Worm (Caenorhabditis elegans) whole organism, midembryonic: ENCODE results near the gene gta-1.

Source experiments
- T22C8.4 ChIP-seq: fragments of 200-800 bp; sonication (Bioruptor generic); IDR thresholded peaks from 2 replicates; pipeline ENCODE4 v1.3.6; 2022; ENCODE audit warnings: missing genetic modification characterization, missing compliant biosample characterization
- flt-1 ChIP-seq: fragments of 200-800 bp; sonication (Bioruptor generic); IDR thresholded peaks from 2 replicates; pipeline ENCODE4 v1.3.6; 2022; ENCODE audit warnings: missing genetic modification characterization, missing compliant biosample characterization
- med-1 ChIP-seq: sonication (generic microtip); optimal IDR thresholded peaks from 2 replicates; lab custom pipeline; 2017; ENCODE audit warnings: missing genetic modification characterization, mild to moderate bottlenecking, missing compliant biosample characterization, antibody characterized with exemption, missing genetic modification reagents; ENCODE audit not compliant: insufficient read depth
- ref-1 ChIP-seq: fragments of 200-800 bp; sonication (Bioruptor generic); conservative IDR thresholded peaks from 2 replicates; pipeline ENCODE4 v1.3.6; 2022; ENCODE audit warnings: missing genetic modification reagents, missing genetic modification characterization, missing compliant biosample characterization
- ztf-23 ChIP-seq: fragments of 200-800 bp; sonication (Bioruptor generic); IDR thresholded peaks from 2 replicates; pipeline ENCODE4 v1.3.6; 2022; ENCODE audit warnings: missing genetic modification reagents, missing genetic modification characterization, missing compliant biosample characterization
- ztf-29 ChIP-seq: fragments of 200-800 bp; sonication (Bioruptor generic); IDR thresholded peaks from 2 replicates; pipeline ENCODE4 v1.3.6; 2022; ENCODE audit warnings: missing genetic modification reagents, missing genetic modification characterization, missing compliant biosample characterization

ce11 chrIV:10194345-10194744, 13.9 kb downstream of the gta-1 start, which contains the start of gene ptrg-1:
- no peak for TF ChIP-seq T22C8.4 (GFP tag; lab: Robert Waterston, UW)
- TF ChIP-seq flt-1 = no peak
- TF ChIP-seq med-1 (GFP tag; lab: Kevin White, UChicago) = no peak
- TF ChIP-seq ztf-23 (GFP tag; lab: Robert Waterston, UW) = no peak
- TF ChIP-seq ref-1 (GFP tag; lab: Robert Waterston, UW) = no peak
- no peak for TF ChIP-seq ztf-29
